Worm (Caenorhabditis elegans) whole organism, L3 larva: ENCODE results near the gene F10D7.5.

ENCODE experiments used
- ZK546.5 ChIP-seq: sonication (generic microtip); optimal IDR thresholded peaks from 2 replicates; lab custom pipeline; 2017; ENCODE audit warnings: missing biosample characterization, missing genetic modification characterization
- aly-2 ChIP-seq: fragments of 150-350 bp; optimal IDR thresholded peaks from 2 replicates; lab custom pipeline; 2014; ENCODE audit warnings: missing biosample characterization, missing genetic modification characterization
- ceh-16 ChIP-seq: sonication (generic microtip); optimal IDR thresholded peaks from 2 replicates; lab custom pipeline; 2017; ENCODE audit warnings: missing biosample characterization, missing genetic modification characterization
- daf-12 ChIP-seq: fragments of 150-350 bp; optimal IDR thresholded peaks from 2 replicates; lab custom pipeline; 2014; ENCODE audit warnings: missing biosample characterization, missing genetic modification reagents, missing genetic modification characterization
- egl-27 ChIP-seq: sonication (generic microtip); optimal IDR thresholded peaks from 4 replicates; lab custom pipeline; 2017; ENCODE audit warnings: missing biosample characterization, missing genetic modification reagents, missing genetic modification characterization
- egl-5 ChIP-seq: fragments of 150-350 bp; optimal IDR thresholded peaks from 2 replicates; lab custom pipeline; 2017; ENCODE audit warnings: missing biosample characterization, missing genetic modification reagents, missing genetic modification characterization, inconsistent platforms
- elt-1 ChIP-seq: fragments of 150-350 bp; optimal IDR thresholded peaks from 2 replicates; lab custom pipeline; 2014; ENCODE audit warnings: missing biosample characterization, missing genetic modification characterization
- elt-2 ChIP-seq: sonication (generic microtip); optimal IDR thresholded peaks from 2 replicates; lab custom pipeline; 2016; ENCODE audit warnings: missing genetic modification reagents, mild to moderate bottlenecking, missing genetic modification characterization, missing compliant biosample characterization
- elt-3 ChIP-seq, 3 experiments: fragments of 150-350 bp in 1 of 3; sonication (generic microtip) in 2 of 3; optimal IDR thresholded peaks; 2 replicates in 2 of 3; 4 replicates in 1 of 3; lab custom pipeline; 2014 to 2017; ENCODE audit warnings: missing biosample characterization in 3 of 3, missing genetic modification characterization in 3 of 3
- fkh-10 ChIP-seq: sonication (generic microtip); optimal IDR thresholded peaks from 2 replicates; lab custom pipeline; 2017; ENCODE audit warnings: missing biosample characterization, missing genetic modification reagents, missing genetic modification characterization
- fos-1 ChIP-seq: fragments of 150-350 bp; optimal IDR thresholded peaks from 2 replicates; lab custom pipeline; 2014; ENCODE audit warnings: missing biosample characterization, missing genetic modification characterization
- hmg-11 ChIP-seq: sonication (generic microtip); optimal IDR thresholded peaks from 2 replicates; lab custom pipeline; 2016; ENCODE audit warnings: missing genetic modification characterization, missing compliant biosample characterization
- jun-1 ChIP-seq: fragments of 150-350 bp; optimal IDR thresholded peaks from 2 replicates; lab custom pipeline; 2014; ENCODE audit warnings: missing biosample characterization, missing genetic modification reagents, missing genetic modification characterization
- lin-15B ChIP-seq: fragments of 150-350 bp; optimal IDR thresholded peaks from 2 replicates; lab custom pipeline; 2014; ENCODE audit warnings: missing biosample characterization, missing genetic modification characterization
- lin-39 ChIP-seq: fragments of 150-350 bp; optimal IDR thresholded peaks from 2 replicates; lab custom pipeline; 2018; ENCODE audit warnings: missing biosample characterization, missing genetic modification reagents, missing genetic modification characterization
- lsy-12 ChIP-seq: sonication (generic microtip); optimal IDR thresholded peaks from 2 replicates; lab custom pipeline; 2016; ENCODE audit warnings: mild to moderate bottlenecking, missing genetic modification characterization, missing compliant biosample characterization
- mdl-1 ChIP-seq: fragments of 150-350 bp; optimal IDR thresholded peaks from 2 replicates; lab custom pipeline; 2014; ENCODE audit warnings: missing biosample characterization, missing genetic modification characterization
- mml-1 ChIP-seq: fragments of 150-350 bp; sonication (generic microtip); optimal IDR thresholded peaks from 3 replicates; lab custom pipeline; 2014; ENCODE audit warnings: missing biosample characterization, missing genetic modification characterization
- nfya-1 ChIP-seq: sonication (generic microtip); optimal IDR thresholded peaks from 2 replicates; lab custom pipeline; 2017; ENCODE audit warnings: missing genetic modification characterization, mild to moderate bottlenecking, missing compliant biosample characterization, antibody characterized with exemption, moderate library complexity; ENCODE audit not compliant: insufficient read depth
- nhr-11 ChIP-seq: fragments of 150-350 bp; optimal IDR thresholded peaks from 2 replicates; lab custom pipeline; 2014; ENCODE audit warnings: missing biosample characterization, missing genetic modification characterization
- nhr-12 ChIP-seq: fragments of 150-350 bp; optimal IDR thresholded peaks from 2 replicates; lab custom pipeline; 2014; ENCODE audit warnings: missing biosample characterization, missing genetic modification characterization
- nhr-23 ChIP-seq: fragments of 150-350 bp; optimal IDR thresholded peaks from 2 replicates; lab custom pipeline; 2014; ENCODE audit warnings: missing biosample characterization, missing genetic modification reagents, missing genetic modification characterization
- nhr-237 ChIP-seq: fragments of 150-350 bp; optimal IDR thresholded peaks from 2 replicates; lab custom pipeline; 2014; ENCODE audit warnings: missing biosample characterization, missing genetic modification characterization
- nhr-25 ChIP-seq: sonication (generic microtip); optimal IDR thresholded peaks from 2 replicates; lab custom pipeline; 2017; ENCODE audit warnings: missing biosample characterization, missing genetic modification characterization
- nhr-28 ChIP-seq: fragments of 150-350 bp; optimal IDR thresholded peaks from 2 replicates; lab custom pipeline; 2014; ENCODE audit warnings: missing biosample characterization, missing genetic modification characterization
- nhr-43 ChIP-seq: sonication (generic microtip); optimal IDR thresholded peaks from 2 replicates; lab custom pipeline; 2016; ENCODE audit warnings: mild to moderate bottlenecking, missing genetic modification characterization, missing compliant biosample characterization; ENCODE audit not compliant: poor library complexity, severe bottlenecking
- nhr-67 ChIP-seq: fragments of 150-350 bp; optimal IDR thresholded peaks from 2 replicates; lab custom pipeline; 2014; ENCODE audit warnings: missing biosample characterization, missing genetic modification characterization
- nhr-76 ChIP-seq: fragments of 150-350 bp; sonication (generic microtip); optimal IDR thresholded peaks from 5 replicates; lab custom pipeline; 2014; ENCODE audit warnings: missing biosample characterization, missing genetic modification characterization
- nhr-77 ChIP-seq: fragments of 150-350 bp; optimal IDR thresholded peaks from 2 replicates; lab custom pipeline; 2014; ENCODE audit warnings: missing biosample characterization, missing genetic modification characterization
- pha-4 ChIP-seq: fragments of 150-350 bp; optimal IDR thresholded peaks from 2 replicates; lab custom pipeline; 2014; ENCODE audit warnings: missing biosample characterization, missing genetic modification reagents, missing genetic modification characterization
- pqm-1 ChIP-seq: fragments of 150-350 bp; optimal IDR thresholded peaks from 2 replicates; lab custom pipeline; 2017; ENCODE audit warnings: missing biosample characterization, missing genetic modification characterization, inconsistent platforms
- sea-2 ChIP-seq: fragments of 150-350 bp; sonication (generic microtip); optimal IDR thresholded peaks from 4 replicates; lab custom pipeline; 2014; ENCODE audit warnings: missing biosample characterization, missing genetic modification reagents, missing genetic modification characterization
- skn-1 ChIP-seq: fragments of 150-350 bp; optimal IDR thresholded peaks from 2 replicates; lab custom pipeline; 2014; ENCODE audit warnings: missing biosample characterization, missing genetic modification characterization
- snpc-4 ChIP-seq: fragments of 150-350 bp; optimal IDR thresholded peaks from 2 replicates; lab custom pipeline; 2014; ENCODE audit warnings: missing biosample characterization, missing genetic modification characterization
- tbx-2 ChIP-seq: sonication (generic microtip); optimal IDR thresholded peaks from 2 replicates; lab custom pipeline; 2016; ENCODE audit warnings: mild to moderate bottlenecking, missing genetic modification characterization, missing compliant biosample characterization
- unc-62 ChIP-seq: fragments of 150-350 bp; sonication (generic microtip); optimal IDR thresholded peaks from 4 replicates; lab custom pipeline; 2014; ENCODE audit warnings: missing biosample characterization, missing genetic modification reagents, missing genetic modification characterization
- zag-1 ChIP-seq: fragments of 150-350 bp; optimal IDR thresholded peaks from 2 replicates; lab custom pipeline; 2014; ENCODE audit warnings: missing biosample characterization, missing genetic modification characterization
- ztf-11 ChIP-seq: fragments of 150-350 bp; optimal IDR thresholded peaks from 2 replicates; lab custom pipeline; 2014; ENCODE audit warnings: missing biosample characterization, missing genetic modification characterization
- ztf-4 ChIP-seq: fragments of 150-350 bp; optimal IDR thresholded peaks from 2 replicates; lab custom pipeline; 2014; ENCODE audit warnings: missing biosample characterization, missing genetic modification characterization

Gene F10D7.5

ce11 chrX:17391515-17391914 is at the start of gene F10D7.5:
Gene F10D7.5 (minus strand): TSS chrX:17391615.
- TF ChIP-seq nhr-23 (tag; lab: Kevin White, UChicago) (no peak), lsy-12 (tag; lab: Kevin White, UChicago) (no peak), aly-2 (tag; lab: Kevin White, UChicago) (no peak), nhr-77 (tag; lab: Kevin White, UChicago) (no peak), nhr-11 (tag; lab: Kevin White, UChicago) (no peak)
- TF ChIP-seq, all 47 proteins: peak for 0

DNA sequence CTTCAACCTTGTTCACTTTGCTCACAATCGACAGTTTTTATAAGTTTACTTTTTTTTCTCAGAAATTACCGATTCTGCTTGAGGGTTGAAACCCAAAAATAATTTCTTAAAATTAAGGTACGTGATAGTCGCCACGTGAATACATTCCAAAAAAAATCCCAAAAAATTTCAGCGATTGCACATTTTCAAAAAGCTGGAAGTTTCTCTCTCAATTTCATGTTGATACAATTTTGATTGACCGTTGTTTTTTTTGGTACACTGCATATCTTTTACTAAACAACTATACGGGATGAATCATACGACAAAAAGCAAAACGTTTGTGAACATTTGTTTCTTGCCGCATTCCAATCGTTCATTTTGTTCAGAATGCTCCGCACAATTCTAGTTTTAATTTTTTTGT is 47.0 kb upstream of the F10D7.5 start, which contains the start of gene C36E6.8:
C36E6.8 (plus strand) TSS at position 301 of the 400 bp plus-strand sequence.
- TF ChIP-seq ZK546.5 (tag; lab: Kevin White, UChicago) (no peak), daf-12 (no peak), aly-2 (tag; lab: Kevin White, UChicago) (no peak), mdl-1 (no peak), ceh-16 (no peak), mml-1 (tag; lab: Kevin White, UChicago) (no peak), snpc-4 (tag; lab: Kevin White, UChicago) (no peak), pqm-1 (no peak), tbx-2 (tag; lab: Kevin White, UChicago) (no peak)

DNA sequence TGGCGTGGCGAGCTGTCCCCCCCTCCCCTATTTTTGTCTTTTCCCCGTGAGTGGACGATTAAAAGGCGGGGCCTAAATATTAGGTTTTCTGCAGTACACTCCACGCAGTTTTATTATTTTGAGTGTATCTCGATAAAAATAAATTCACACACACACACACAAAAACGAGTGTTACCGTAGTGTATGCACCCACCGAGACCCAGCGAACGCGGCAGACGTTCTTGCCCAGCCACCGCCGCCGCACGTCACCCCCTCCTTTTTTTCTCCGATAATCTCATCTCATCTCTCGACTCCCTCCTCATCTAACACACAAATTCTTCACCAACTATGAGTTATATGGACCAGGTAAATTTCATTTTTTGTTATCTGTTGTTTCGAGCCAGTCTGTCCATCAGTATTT is 42.8 kb upstream of the F10D7.5 start, which contains the start of gene fubl-3:
fubl-3 (plus strand) TSS at position 212 of the 400 bp plus-strand sequence.
- peak; percentile 27 for TF ChIP-seq lin-15B
- no peak for TF ChIP-seq mdl-1
- TF ChIP-seq nhr-67 (tag; lab: Kevin White, UChicago): no peak
- no peak for TF ChIP-seq ztf-11
- no peak for TF ChIP-seq pqm-1
- TF ChIP-seq snpc-4 (tag; lab: Kevin White, UChicago): peak; percentile 72
- no peak for TF ChIP-seq sea-2 (GFP tag; lab: Kevin White, UChicago)
- peak; percentile 7 for TF ChIP-seq nhr-25
- peak; percentile 11 for TF ChIP-seq skn-1 (tag; lab: Kevin White, UChicago)
- TF ChIP-seq nhr-76: no peak
- peak; percentile 27 for TF ChIP-seq elt-2 (tag; lab: Kevin White, UChicago)
- peak; percentile 14 for TF ChIP-seq nhr-23 (tag; lab: Kevin White, UChicago)
- TF ChIP-seq nhr-12 (tag; lab: Kevin White, UChicago): no peak
- peak; percentile 55 for TF ChIP-seq lin-39
- TF ChIP-seq tbx-2 (tag; lab: Kevin White, UChicago): no peak
- TF ChIP-seq pha-4 (tag; lab: Kevin White, UChicago): peak; percentile 23
- TF ChIP-seq elt-1 (tag; lab: Kevin White, UChicago): peak; percentile 1
- no peak for TF ChIP-seq nhr-28
- no peak for TF ChIP-seq jun-1 (tag; lab: Kevin White, UChicago)
- peak; percentile 82 for TF ChIP-seq nfya-1 (tag; lab: Kevin White, UChicago)
- TF ChIP-seq, all 47 proteins: peak for 10

DNA sequence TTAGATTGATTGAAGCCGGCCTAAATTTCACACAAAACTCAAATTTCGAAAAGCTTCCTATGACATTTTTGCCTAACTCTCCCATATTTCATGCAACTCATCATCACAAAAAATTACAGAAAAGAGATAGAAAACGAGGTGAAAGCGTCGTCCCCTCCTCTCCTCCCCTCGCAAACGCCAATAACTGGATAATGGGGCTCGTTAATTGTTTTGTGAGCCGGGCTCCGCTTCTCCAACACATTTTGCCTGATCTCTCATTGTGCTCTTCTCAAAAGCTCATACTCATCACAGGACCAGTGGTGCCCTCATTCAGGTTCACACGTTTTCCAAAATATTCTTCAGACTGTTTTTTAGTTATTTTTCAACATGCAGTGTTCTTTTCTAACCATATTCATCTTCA is 37.4 kb upstream of the F10D7.5 start, which contains the start of gene pbo-6:
pbo-6 (plus strand) TSS at position 240 of the 400 bp plus-strand sequence.
- TF ChIP-seq ztf-4 (tag; lab: Kevin White, UChicago): no peak
- TF ChIP-seq lin-15B: no peak
- peak; percentile 91 for TF ChIP-seq egl-5 (tag; lab: Kevin White, UChicago)
- TF ChIP-seq elt-1 (tag; lab: Kevin White, UChicago): no peak
- no peak for TF ChIP-seq nhr-25
- TF ChIP-seq fkh-10 (GFP tag; lab: Kevin White, UChicago): no peak
- no peak for TF ChIP-seq nhr-237

ce11 chrX:17427778-17428177 is 36.4 kb upstream of the F10D7.5 start:
- peak in 1 of 3 experiments; percentile 25 for TF ChIP-seq elt-3 (tag; optimal IDR thresholded peaks at IDR 0.05; lab: Kevin White, UChicago)
- TF ChIP-seq nhr-43: peak; percentile 52
- TF ChIP-seq hmg-11 (tag; lab: Kevin White, UChicago): no peak
- no peak for TF ChIP-seq egl-27 (tag; lab: Kevin White, UChicago)
- no peak for TF ChIP-seq mdl-1
- TF ChIP-seq elt-1 (tag; lab: Kevin White, UChicago): peak; percentile 94
- peak; percentile 25 for TF ChIP-seq nfya-1 (tag; lab: Kevin White, UChicago)
- TF ChIP-seq nhr-11 (tag; lab: Kevin White, UChicago): no peak
- TF ChIP-seq snpc-4 (tag; lab: Kevin White, UChicago): no peak
- peak; percentile 55 for TF ChIP-seq unc-62 (GFP tag; lab: Kevin White, UChicago)
- TF ChIP-seq zag-1: no peak
- no peak for TF ChIP-seq ztf-4 (tag; lab: Kevin White, UChicago)
- peak; percentile 60 for TF ChIP-seq nhr-25
- TF ChIP-seq ztf-11: no peak
- TF ChIP-seq nhr-67 (tag; lab: Kevin White, UChicago): no peak
- no peak for TF ChIP-seq aly-2 (tag; lab: Kevin White, UChicago)
- TF ChIP-seq nhr-23 (tag; lab: Kevin White, UChicago): peak; percentile 76
- no peak for TF ChIP-seq fkh-10 (GFP tag; lab: Kevin White, UChicago)
- no peak for TF ChIP-seq fos-1 (tag; lab: Kevin White, UChicago)
